2 worm cellular contexts compared by ENCODE assay signal in the genomic region with DNA sequence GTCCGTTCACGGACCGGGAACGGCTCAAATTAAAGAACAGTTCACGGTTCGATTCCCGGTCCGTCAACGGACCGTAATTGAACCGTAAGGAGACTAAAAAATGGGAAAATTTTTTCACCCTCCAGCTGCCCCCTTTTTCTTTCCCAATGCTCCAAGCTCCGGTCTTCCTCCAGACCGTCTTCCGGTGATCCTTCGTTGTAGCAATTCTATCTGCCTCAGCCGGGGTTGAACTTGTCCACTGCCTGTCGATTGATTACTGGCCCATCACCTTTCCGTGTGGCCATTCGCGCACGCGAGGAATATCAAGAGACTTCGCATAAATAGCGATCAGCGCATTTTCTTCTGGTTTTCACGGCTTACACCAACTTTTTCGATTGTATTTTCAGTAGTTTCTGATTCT.
TF ChIP-seq lines count a peak whose summit lies in the region.
"Not testable (repeated sequence)": the region's sequence is repeated elsewhere in the genome, so short reads cannot be mapped to it uniquely, and the experiment has no call there.

No protein-coding gene starts in this region.

TF ChIP-seq in whole organism, L4 larva, 104 proteins besides CTCF, POLR2A, EP300 and RAD21 (continued from another document):
- TF ChIP-seq ceh-20 (GFP tag; IDR thresholded peaks at IDR 0.05; lab: Robert Waterston, UW), result 0 out of 2 replicates have a peak, but pooled peaks have one; percentile 59
- TF ChIP-seq ZK337.2 (GFP tag; IDR thresholded peaks at IDR 0.05; lab: Robert Waterston, UW), result peak; percentile 73
- TF ChIP-seq Y105C5A.15 (GFP tag; IDR thresholded peaks at IDR 0.05; lab: Robert Waterston, UW), result peak; percentile 87
- TF ChIP-seq nhr-41 (GFP tag; IDR thresholded peaks at IDR 0.05; lab: Robert Waterston, UW), result peak; percentile 73; the same call in 1 of the 2 replicates
- TF ChIP-seq Y48G9A.11 (GFP tag; IDR thresholded peaks at IDR 0.05; lab: Robert Waterston, UW), result peak; percentile 78; the same call in 1 of the 2 replicates
- TF ChIP-seq lin-1 (GFP tag; IDR thresholded peaks at IDR 0.05; lab: Robert Waterston, UW), result peak; percentile 85
- TF ChIP-seq F26F4.8 (GFP tag; conservative IDR thresholded peaks at IDR 0.05; lab: Robert Waterston, UW), result peak; percentile 95
- peak; percentile 91 for TF ChIP-seq snpc-1.2 (GFP tag; IDR thresholded peaks at IDR 0.05; lab: Robert Waterston, UW)
- TF ChIP-seq pha-4 (GFP tag; IDR thresholded peaks at IDR 0.05; lab: Robert Waterston, UW), result peak; percentile 78
- not testable (repeated sequence) for TF ChIP-seq pha-4 (tag; optimal IDR thresholded peaks at IDR 0.05; lab: Kevin White, UChicago)
- peak; percentile 71; the same call in 1 of the 2 replicates for TF ChIP-seq mdt-29 (GFP tag; IDR thresholded peaks at IDR 0.05; lab: Robert Waterston, UW)
- peak; percentile 90 for TF ChIP-seq lim-7 (GFP tag; IDR thresholded peaks at IDR 0.05; lab: Robert Waterston, UW)
- TF ChIP-seq dmd-8 (GFP tag; IDR thresholded peaks at IDR 0.05; lab: Robert Waterston, UW), result peak; percentile 95

TF ChIP-seq in whole organism, young adult, 124 proteins besides CTCF, POLR2A, EP300 and RAD21 (continued from another document):
- TF ChIP-seq F39B2.1 (GFP tag; IDR thresholded peaks at IDR 0.05; lab: Robert Waterston, UW) (0 out of 2 replicates have a peak, but pooled peaks have one; percentile 38), egl-18 (GFP tag; IDR thresholded peaks at IDR 0.05; lab: Robert Waterston, UW) (0 out of 2 replicates have a peak, but pooled peaks have one; percentile 57), D2030.7 (GFP tag; IDR thresholded peaks at IDR 0.05; lab: Robert Waterston, UW) (peak; percentile 87), mxl-1 (tag; optimal IDR thresholded peaks at IDR 0.05; lab: Kevin White, UChicago) (peak; percentile 47), ceh-100 (GFP tag; IDR thresholded peaks at IDR 0.05; lab: Robert Waterston, UW) (peak; percentile 27; the same call in 1 of the 2 replicates), die-1 (tag; optimal IDR thresholded peaks at IDR 0.05; lab: Kevin White, UChicago) (peak; percentile 59), egl-44 (GFP tag; IDR thresholded peaks at IDR 0.05; lab: Robert Waterston, UW) (peak; percentile 93)
TF ChIP-seq in whole organism, young adult: peak in this region for 52; not testable (repeated sequence) for 72.
